Fruit fly (Drosophila melanogaster) whole organism, wandering third instar larva: Measurements from ENCODE around the gene CG17726.
A peak's percentile ranks its signal among the peaks of the same experiment; 100 is the strongest.

ENCODE experiments used
- Abd-B ChIP-seq: fragments of >200 bp; optimal IDR thresholded peaks from 2 replicates; lab custom pipeline; 2017; ENCODE audit warnings: missing biosample characterization, missing genetic modification characterization
- CG32264 ChIP-seq: fragments of 200-800 bp; sonication (Bioruptor generic); optimal IDR thresholded peaks from 2 replicates; lab custom pipeline; 2016; ENCODE audit warnings: missing biosample characterization, missing genetic modification characterization
- CG9705 ChIP-seq: fragments of 200-800 bp; sonication (Bioruptor generic); optimal IDR thresholded peaks from 2 replicates; lab custom pipeline; 2018; ENCODE audit warnings: missing biosample characterization, mild to moderate bottlenecking, missing genetic modification characterization
- CrebA ChIP-seq: fragments of 200-800 bp; sonication (Bioruptor generic); optimal IDR thresholded peaks from 2 replicates; lab custom pipeline; 2016; ENCODE audit warnings: missing biosample characterization, mild to moderate bottlenecking, missing genetic modification characterization, borderline replicate concordance
- Dfd ChIP-seq: fragments of >200 bp; optimal IDR thresholded peaks from 2 replicates; lab custom pipeline; 2017; ENCODE audit warnings: missing biosample characterization, missing genetic modification characterization
- Dif ChIP-seq: fragments of 200-275, 200-300 bp; sonication (Bioruptor generic); optimal IDR thresholded peaks from 2 replicates; lab custom pipeline; 2018; ENCODE audit warnings: missing biosample characterization, missing genetic modification characterization; ENCODE audit not compliant: partially characterized antibody
- GATAd ChIP-seq: sonication (Bioruptor generic); optimal IDR thresholded peaks from 2 replicates; lab custom pipeline; 2016; ENCODE audit warnings: missing biosample characterization, missing genetic modification characterization
- HLH106 ChIP-seq: fragments of 200-800 bp; optimal IDR thresholded peaks from 3 replicates; lab custom pipeline; 2019; ENCODE audit warnings: missing biosample characterization, mild to moderate bottlenecking, missing genetic modification characterization, moderate library complexity
- Hnf4 ChIP-seq: fragments of 200-800 bp; sonication (Bioruptor generic); optimal IDR thresholded peaks from 2 replicates; lab custom pipeline; 2016; ENCODE audit warnings: missing biosample characterization, mild to moderate bottlenecking, missing genetic modification characterization
- Hr78 ChIP-seq: fragments of >200 bp; optimal IDR thresholded peaks from 2 replicates; lab custom pipeline; 2017; ENCODE audit warnings: missing biosample characterization, missing genetic modification characterization
- Hr83 ChIP-seq: fragments of 200-300 bp; sonication (Bioruptor generic); optimal IDR thresholded peaks from 2 replicates; lab custom pipeline; 2016; ENCODE audit warnings: missing biosample characterization, mild to moderate bottlenecking, missing genetic modification characterization, moderate library complexity; ENCODE audit not compliant: poor library complexity, severe bottlenecking
- Jra ChIP-seq: sonication (Bioruptor generic); optimal IDR thresholded peaks from 2 replicates; lab custom pipeline; 2016; ENCODE audit warnings: missing biosample characterization, missing genetic modification characterization
- Mio ChIP-seq: sonication (Bioruptor generic); optimal IDR thresholded peaks from 2 replicates; lab custom pipeline; 2016; ENCODE audit warnings: missing biosample characterization, missing genetic modification characterization
- Myc ChIP-seq: fragments of >200 bp; optimal IDR thresholded peaks from 2 replicates; lab custom pipeline; 2017
- N ChIP-seq: fragments of >200 bp; optimal IDR thresholded peaks from 2 replicates; lab custom pipeline; 2018; ENCODE audit warnings: missing biosample characterization, missing external identifiers, missing genetic modification characterization
- OdsH ChIP-seq: fragments of 200-800 bp; sonication (Bioruptor generic); optimal IDR thresholded peaks from 2 replicates; lab custom pipeline; 2016; ENCODE audit warnings: missing biosample characterization, mild to moderate bottlenecking, missing genetic modification characterization
- Rel ChIP-seq, 2 experiments: fragments of 200-800 bp; sonication (Bioruptor generic) in 1 of 2; optimal IDR thresholded peaks; 2 replicates in 1 of 2; 3 replicates in 1 of 2; lab custom pipeline; 2016 to 2019; ENCODE audit warnings: mild to moderate bottlenecking in 2 of 2, missing biosample characterization in 2 of 2, missing genetic modification characterization in 2 of 2, moderate library complexity in 1 of 2
- Sp1 ChIP-seq: fragments of 200-800 bp; sonication (Bioruptor generic); optimal IDR thresholded peaks from 3 replicates; lab custom pipeline; 2019; ENCODE audit warnings: missing biosample characterization, mild to moderate bottlenecking, missing genetic modification characterization, moderate library complexity
- Vsx2 ChIP-seq: fragments of 200-300, 225-300 bp; sonication (Bioruptor generic); optimal IDR thresholded peaks from 2 replicates; lab custom pipeline; 2018; ENCODE audit warnings: missing biosample characterization, missing genetic modification characterization; ENCODE audit not compliant: partially characterized antibody
- br ChIP-seq: fragments of 200-800 bp; sonication (Bioruptor generic); optimal IDR thresholded peaks from 2 replicates; lab custom pipeline; 2016; ENCODE audit warnings: missing biosample characterization, missing genetic modification characterization
- brk ChIP-seq: fragments of 200-800 bp; sonication (Bioruptor generic); optimal IDR thresholded peaks from 2 replicates; lab custom pipeline; 2016; ENCODE audit warnings: missing biosample characterization, mild to moderate bottlenecking, missing genetic modification characterization
- dl ChIP-seq, 2 experiments: fragments of 175-275, 200-275 bp in 1 of 2; fragments of 200-275 bp in 1 of 2; sonication (Bioruptor generic); optimal IDR thresholded peaks; lab custom pipeline; 2018; ENCODE audit warnings: mild to moderate bottlenecking in 2 of 2, missing biosample characterization in 2 of 2, missing genetic modification characterization in 2 of 2, moderate library complexity in 2 of 2; ENCODE audit not compliant: partially characterized antibody in 2 of 2, insufficient read depth in 1 of 2
- dmrt93B ChIP-seq: fragments of 200-800 bp; sonication (Bioruptor generic); optimal IDR thresholded peaks from 2 replicates; lab custom pipeline; 2018; ENCODE audit warnings: missing biosample characterization, mild to moderate bottlenecking, missing genetic modification characterization
- dsf ChIP-seq: sonication (Bioruptor generic); optimal IDR thresholded peaks from 2 replicates; lab custom pipeline; 2016; ENCODE audit warnings: missing biosample characterization, missing genetic modification characterization, borderline replicate concordance
- ey ChIP-seq: fragments of 200-800 bp; sonication (Bioruptor generic); optimal IDR thresholded peaks from 2 replicates; lab custom pipeline; 2016; ENCODE audit warnings: missing biosample characterization, missing genetic modification characterization
- foxo ChIP-seq, 2 experiments: fragments of 200-800 bp; sonication (Bioruptor generic); optimal IDR thresholded peaks; 2 replicates in 1 of 2; 3 replicates in 1 of 2; lab custom pipeline; 2016 to 2017; ENCODE audit warnings: missing biosample characterization in 2 of 2, missing genetic modification characterization in 2 of 2
- fru ChIP-seq: fragments of 200-800 bp; sonication (Bioruptor generic); optimal IDR thresholded peaks from 3 replicates; lab custom pipeline; 2016; ENCODE audit warnings: missing biosample characterization, mild to moderate bottlenecking, missing genetic modification characterization
- h ChIP-seq: fragments of 200-800 bp; sonication (Bioruptor generic); optimal IDR thresholded peaks from 3 replicates; lab custom pipeline; 2016; ENCODE audit warnings: missing biosample characterization, mild to moderate bottlenecking, missing genetic modification characterization
- jim ChIP-seq: fragments of 175-275, 200-325 bp; sonication (Bioruptor generic); optimal IDR thresholded peaks from 2 replicates; lab custom pipeline; 2016; ENCODE audit warnings: missing biosample characterization, mild to moderate bottlenecking, missing genetic modification characterization
- lola ChIP-seq: fragments of >200 bp; optimal IDR thresholded peaks from 2 replicates; lab custom pipeline; 2017; ENCODE audit warnings: missing biosample characterization, missing genetic modification characterization
- pan ChIP-seq: fragments of >200 bp; optimal IDR thresholded peaks from 2 replicates; lab custom pipeline; 2017
- psq ChIP-seq: fragments of 200-800 bp; sonication (Bioruptor generic); optimal IDR thresholded peaks from 3 replicates; lab custom pipeline; 2017; ENCODE audit warnings: missing biosample characterization, mild to moderate bottlenecking, missing genetic modification characterization, moderate library complexity
- rgr ChIP-seq: fragments of 200-800 bp; sonication (Bioruptor generic); optimal IDR thresholded peaks from 3 replicates; lab custom pipeline; 2016; ENCODE audit warnings: missing biosample characterization, mild to moderate bottlenecking, missing genetic modification characterization
- sage ChIP-seq: fragments of 200-800 bp; sonication (Bioruptor generic); optimal IDR thresholded peaks from 2 replicates; lab custom pipeline; 2016; ENCODE audit warnings: missing biosample characterization, mild to moderate bottlenecking, missing genetic modification characterization
- sv ChIP-seq: fragments of 200-800 bp; sonication (Bioruptor generic); optimal IDR thresholded peaks from 3 replicates; lab custom pipeline; 2016; ENCODE audit warnings: missing biosample characterization, missing genetic modification characterization
- tai ChIP-seq: sonication (Bioruptor generic); optimal IDR thresholded peaks from 2 replicates; lab custom pipeline; 2016; ENCODE audit warnings: missing biosample characterization, missing genetic modification characterization
- usp ChIP-seq: fragments of >200 bp; optimal IDR thresholded peaks from 2 replicates; lab custom pipeline; 2017; ENCODE audit warnings: missing biosample characterization, missing genetic modification characterization
- woc ChIP-seq: sonication (Bioruptor generic); optimal IDR thresholded peaks from 2 replicates; lab custom pipeline; 2016; ENCODE audit warnings: missing biosample characterization, mild to moderate bottlenecking, missing genetic modification characterization

CG17726 gene

dm6 chr3R:11243951-11244660 is 17.5 kb downstream of the CG17726 start, which contains the start of the genes CG17734 and CG5214:
CG17734 (minus strand) TSS chr3R:11243999.
CG5214 (plus strand) TSS chr3R:11244302.
- TF ChIP-seq N (GFP tag; lab: Kevin White, UChicago) (no peak), br (GFP tag; lab: Kevin White, UChicago) (no peak), Rel (GFP tag; optimal IDR thresholded peaks at IDR 0.05; lab: Kevin White, UChicago) (no peak), Rel (tag; optimal IDR thresholded peaks at IDR 0.05; lab: Kevin White, UChicago) (no peak), usp (no peak), dsf (GFP tag; lab: Kevin White, UChicago) (peak; percentile 24), dmrt93B (GFP tag; lab: Kevin White, UChicago) (no peak), OdsH (GFP tag; lab: Kevin White, UChicago) (no peak), Hr83 (GFP tag; lab: Kevin White, UChicago) (peak; percentile 65), foxo (GFP tag; optimal IDR thresholded peaks at IDR 0.05; lab: Kevin White, UChicago) (no peak), jim (no peak), CG9705 (GFP tag; lab: Kevin White, UChicago) (no peak), Hnf4 (GFP tag; lab: Kevin White, UChicago) (no peak), CG32264 (GFP tag; lab: Kevin White, UChicago) (peak; percentile 28), Hr78 (no peak), Dif (GFP tag; lab: Kevin White, UChicago) (no peak), fru (GFP tag; lab: Kevin White, UChicago) (peak; percentile 49), Myc (lab: Kevin White, UChicago) (peak; percentile 73), Abd-B (GFP tag; lab: Kevin White, UChicago) (no peak), sv (GFP tag; lab: Kevin White, UChicago) (peak; percentile 26), CrebA (GFP tag; lab: Kevin White, UChicago) (no peak), rgr (GFP tag; lab: Kevin White, UChicago) (peak; percentile 37), woc (no peak), Sp1 (GFP tag; lab: Kevin White, UChicago) (peak; percentile 32), ey (GFP tag; lab: Kevin White, UChicago) (no peak), Dfd (GFP tag; lab: Kevin White, UChicago) (no peak), GATAd (no peak), sage (GFP tag; lab: Kevin White, UChicago) (no peak), lola (GFP tag; lab: Kevin White, UChicago) (no peak), Vsx2 (GFP tag; lab: Kevin White, UChicago) (no peak), tai (GFP tag; lab: Kevin White, UChicago) (no peak), Jra (GFP tag; lab: Kevin White, UChicago) (peak; percentile 40), h (GFP tag; lab: Kevin White, UChicago) (peak; percentile 46), psq (GFP tag; lab: Kevin White, UChicago) (no peak), HLH106 (tag; lab: Kevin White, UChicago) (no peak), Mio (GFP tag; lab: Kevin White, UChicago) (no peak), dl (GFP tag; optimal IDR thresholded peaks at IDR 0.05; lab: Kevin White, UChicago; ENCODE audit: insufficient read depth in 1 of 2, partially characterized antibody in 2 of 2) (no peak), brk (GFP tag; lab: Kevin White, UChicago) (no peak), pan (no peak)

dm6 chr3R:11245803-11246202 is 19.2 kb downstream of the CG17726 start:
- TF ChIP-seq Hr83 (GFP tag; lab: Kevin White, UChicago), result no peak
- TF ChIP-seq tai (GFP tag; lab: Kevin White, UChicago), result no peak
- no peak for TF ChIP-seq Hnf4 (GFP tag; lab: Kevin White, UChicago)
- TF ChIP-seq Rel (GFP tag; optimal IDR thresholded peaks at IDR 0.05; lab: Kevin White, UChicago), result no peak
- TF ChIP-seq Rel (tag; optimal IDR thresholded peaks at IDR 0.05; lab: Kevin White, UChicago), result no peak
- TF ChIP-seq sage (GFP tag; lab: Kevin White, UChicago), result no peak
- TF ChIP-seq CG32264 (GFP tag; lab: Kevin White, UChicago), result no peak
- TF ChIP-seq brk (GFP tag; lab: Kevin White, UChicago), result no peak
- no peak for TF ChIP-seq usp
- TF ChIP-seq h (GFP tag; lab: Kevin White, UChicago), result no peak
- no peak for TF ChIP-seq N (GFP tag; lab: Kevin White, UChicago)
- TF ChIP-seq lola (GFP tag; lab: Kevin White, UChicago), result no peak
- no peak for TF ChIP-seq dl (GFP tag; optimal IDR thresholded peaks at IDR 0.05; lab: Kevin White, UChicago; ENCODE audit: insufficient read depth in 1 of 2, partially characterized antibody in 2 of 2)
- TF ChIP-seq Myc (lab: Kevin White, UChicago), result no peak
- TF ChIP-seq foxo (GFP tag; optimal IDR thresholded peaks at IDR 0.05; lab: Kevin White, UChicago), result no peak
- TF ChIP-seq ey (GFP tag; lab: Kevin White, UChicago), result no peak
- no peak for TF ChIP-seq Hr78
- no peak for TF ChIP-seq br (GFP tag; lab: Kevin White, UChicago)
- no peak for TF ChIP-seq sv (GFP tag; lab: Kevin White, UChicago)
- no peak for TF ChIP-seq Vsx2 (GFP tag; lab: Kevin White, UChicago)
- TF ChIP-seq OdsH (GFP tag; lab: Kevin White, UChicago), result no peak
